In genomic region chrV:11820551-11820950, ce11 we compare ENCODE assay signal across 2 worm cellular contexts.
TF ChIP-seq lines count a peak whose summit lies in the region.

No protein-coding gene starts in this region.

TF ChIP-seq in whole organism, L2 larva, 48 proteins besides CTCF, POLR2A, EP300 and RAD21 (continued from another document):
- TF ChIP-seq skn-1 (tag; optimal IDR thresholded peaks at IDR 0.05; lab: Kevin White, UChicago): no peak
- no peak for TF ChIP-seq nhr-25 (tag; optimal IDR thresholded peaks at IDR 0.05; lab: Kevin White, UChicago)
- TF ChIP-seq nhr-77 (tag; optimal IDR thresholded peaks at IDR 0.05; lab: Kevin White, UChicago): no peak
- TF ChIP-seq F13H6.1 (tag; optimal IDR thresholded peaks at IDR 0.05; lab: Kevin White, UChicago): no peak
- TF ChIP-seq sem-4 (tag; optimal IDR thresholded peaks at IDR 0.05; lab: Kevin White, UChicago): no peak
- TF ChIP-seq nhr-237 (tag; optimal IDR thresholded peaks at IDR 0.05; lab: Kevin White, UChicago): no peak

TF ChIP-seq in whole organism, L3 larva, 47 proteins besides CTCF, POLR2A, EP300 and RAD21 (continued from another document):
- peak; percentile 34 for TF ChIP-seq nhr-43 (tag; optimal IDR thresholded peaks at IDR 0.05; lab: Kevin White, UChicago; ENCODE audit: poor library complexity, severe bottlenecking)
- TF ChIP-seq R02D3.7 (tag; optimal IDR thresholded peaks at IDR 0.05; lab: Kevin White, UChicago): no peak
- no peak for TF ChIP-seq lsy-12 (tag; optimal IDR thresholded peaks at IDR 0.05; lab: Kevin White, UChicago)
- TF ChIP-seq nhr-67 (tag; optimal IDR thresholded peaks at IDR 0.05; lab: Kevin White, UChicago): no peak
- TF ChIP-seq mdl-1 (tag; optimal IDR thresholded peaks at IDR 0.05; lab: Kevin White, UChicago): no peak
- TF ChIP-seq elt-3 (tag; optimal IDR thresholded peaks at IDR 0.05; lab: Kevin White, UChicago): no peak
TF ChIP-seq in whole organism, L3 larva: peak in this region for 4.
